Worm (Caenorhabditis elegans): Measurements from ENCODE around the gene T04A11.1.
A peak's percentile ranks its signal among the peaks of the same experiment; 100 is the strongest.

T04A11.1 gene

ce11 chrIV:12431755-12432154 is 45.1 kb downstream of the T04A11.1 start:
- TF ChIP-seq efl-1 (optimal IDR thresholded peaks at IDR 0.05): no peak
- peak in 1 of 2 experiments; percentile 3 for TF ChIP-seq efl-1 (GFP tag; optimal IDR thresholded peaks at IDR 0.05 in 1 of 2)
- no peak for TF ChIP-seq grh-1 (GFP tag; IDR thresholded peaks at IDR 0.05)

- TF ChIP-seq unc-86 (tag; optimal IDR thresholded peaks at IDR 0.05): no peak
- TF ChIP-seq egl-27 (tag; optimal IDR thresholded peaks at IDR 0.05): no peak
- TF ChIP-seq nhr-76 (tag; optimal IDR thresholded peaks at IDR 0.05): no peak
- peak; percentile 13 for TF ChIP-seq blmp-1 (tag; optimal IDR thresholded peaks at IDR 0.05)
These were observed 47.3 kb downstream of the T04A11.1 start for ce11 chrIV:12429504-12429903.

ce11 chrIV:12428467-12428866 is 48.4 kb downstream of the T04A11.1 start, which contains the start of gene col-130:
Gene col-130, minus strand, starts transcription at chrIV:12428516.
- TF ChIP-seq lin-39 (tag; optimal IDR thresholded peaks at IDR 0.05) (no peak), lin-13 (GFP tag; optimal IDR thresholded peaks at IDR 0.05) (no peak), unc-98 (GFP tag; IDR thresholded peaks at IDR 0.05) (no peak), sptf-1 (tag; optimal IDR thresholded peaks at IDR 0.05) (no peak), lin-35 (GFP tag; optimal IDR thresholded peaks at IDR 0.05) (no peak), zip-4 (GFP tag; optimal IDR thresholded peaks at IDR 0.05) (no peak), sup-37 (GFP tag; optimal IDR thresholded peaks at IDR 0.05) (no peak), xbp-1 (tag; optimal IDR thresholded peaks at IDR 0.05) (no peak), nhr-237 (tag; optimal IDR thresholded peaks at IDR 0.05) (no peak), dsc-1 (tag; optimal IDR thresholded peaks at IDR 0.05) (no peak), blmp-1 (tag; optimal IDR thresholded peaks at IDR 0.05) (no peak), mef-2 (tag; optimal IDR thresholded peaks at IDR 0.05) (no peak), nhr-71 (tag; optimal IDR thresholded peaks at IDR 0.05) (no peak), ama-1 (optimal IDR thresholded peaks at IDR 0.05) (no peak), snpc-4 (tag; optimal IDR thresholded peaks at IDR 0.05) (no peak), ztf-11 (tag; optimal IDR thresholded peaks at IDR 0.05) (no peak), tlp-1 (tag; optimal IDR thresholded peaks at IDR 0.05) (no peak), F16B12.6 (tag; optimal IDR thresholded peaks at IDR 0.05) (no peak)

- TF ChIP-seq ceh-8 (GFP tag; optimal IDR thresholded peaks at IDR 0.05) (peak; percentile 48), nhr-11 (tag; optimal IDR thresholded peaks at IDR 0.05) (no peak)
These were observed 49.1 kb downstream of the T04A11.1 start for ce11 chrIV:12427687-12428284.

ce11 chrIV:12425595-12425994 is 51.2 kb downstream of the T04A11.1 start:
- TF ChIP-seq efl-1 (optimal IDR thresholded peaks at IDR 0.05): no peak
- peak in 1 of 2 experiments; percentile 56 for TF ChIP-seq efl-1 (GFP tag; optimal IDR thresholded peaks at IDR 0.05 in 1 of 2)
- peak; percentile 68 for TF ChIP-seq lin-14 (GFP tag; optimal IDR thresholded peaks at IDR 0.05)
- no peak for TF ChIP-seq hlh-4 (tag; optimal IDR thresholded peaks at IDR 0.05)

All from whole organism, L1 larva.